Worm (Caenorhabditis elegans): ENCODE results near the gene sru-8.

sru-8 gene

DNA sequence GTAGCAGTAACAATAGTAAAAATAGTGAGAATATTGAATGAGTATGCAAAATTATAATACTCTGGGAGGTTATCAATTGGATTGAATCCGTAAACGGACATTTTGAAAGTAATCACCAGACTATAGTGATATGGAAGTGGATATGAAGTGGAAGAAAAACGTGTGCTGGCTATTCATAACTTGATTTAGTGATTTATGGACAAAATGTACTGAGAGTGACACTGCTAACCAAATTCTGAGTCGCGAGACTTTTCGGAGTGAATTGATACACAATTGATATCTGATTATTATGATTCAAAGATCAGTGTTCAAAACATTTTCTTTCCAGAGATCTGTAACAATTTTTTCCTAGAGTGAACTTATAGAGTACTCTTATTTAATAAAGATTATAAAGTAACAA, 7.7 kb upstream of the sru-8 start, which contains the start of gene sru-38:
Gene sru-38, minus strand, starts transcription at position 101 of the 400 bp plus-strand sequence.
- TF ChIP-seq pes-1 (GFP tag; IDR thresholded peaks at IDR 0.05) (no peak), scrt-1 (GFP tag; IDR thresholded peaks at IDR 0.05) (no peak), sea-1 (GFP tag; conservative IDR thresholded peaks at IDR 0.05) (no peak), ets-7 (tag; optimal IDR thresholded peaks at IDR 0.05) (no peak), ama-1 (optimal IDR thresholded peaks at IDR 0.05) (no peak), F13C5.2 (tag; optimal IDR thresholded peaks at IDR 0.05) (no peak), tbx-11 (GFP tag; IDR thresholded peaks at IDR 0.05) (no peak), tra-4 (tag; optimal IDR thresholded peaks at IDR 0.05) (no peak), B0310.2 (tag; optimal IDR thresholded peaks at IDR 0.05) (no peak), tbx-37 (GFP tag; conservative IDR thresholded peaks at IDR 0.05) (no peak), flt-1 (GFP tag; IDR thresholded peaks at IDR 0.05) (no peak), hmbx-1 (tag; optimal IDR thresholded peaks at IDR 0.05) (no peak), ceh-36 (tag; optimal IDR thresholded peaks at IDR 0.05) (no peak), hmg-4 (GFP tag; optimal IDR thresholded peaks at IDR 0.05) (no peak), aly-1 (tag; optimal IDR thresholded peaks at IDR 0.05) (no peak), ceh-13 (GFP tag; optimal IDR thresholded peaks at IDR 0.05) (no peak)

DNA sequence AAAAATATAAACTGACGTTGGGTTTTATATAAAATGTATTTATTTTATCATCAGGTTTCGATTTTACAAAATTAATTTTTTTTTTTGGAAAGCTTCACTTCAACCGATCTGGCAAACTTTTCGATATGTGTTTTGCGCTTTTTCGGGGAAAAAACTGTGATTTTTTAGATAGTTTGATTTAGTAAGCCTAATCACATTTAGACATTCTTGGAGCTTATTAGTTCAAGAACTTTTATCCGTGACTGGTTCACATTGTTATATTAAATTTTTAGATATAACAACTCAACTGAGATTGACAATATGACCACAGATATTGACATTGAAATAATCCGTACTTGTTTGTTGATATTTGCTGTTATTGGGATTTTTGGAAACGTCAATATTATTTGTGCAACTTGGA, 6.0 kb upstream of the sru-8 start, which contains the start of gene srsx-21:
Gene srsx-21, plus strand, starts transcription at position 301 of the 400 bp plus-strand sequence.
- TF ChIP-seq hmbx-1 (tag; optimal IDR thresholded peaks at IDR 0.05) (no peak), aly-1 (tag; optimal IDR thresholded peaks at IDR 0.05) (no peak), tbx-37 (GFP tag; conservative IDR thresholded peaks at IDR 0.05) (no peak), tbx-11 (GFP tag; IDR thresholded peaks at IDR 0.05) (no peak), F13C5.2 (tag; optimal IDR thresholded peaks at IDR 0.05) (no peak), ama-1 (optimal IDR thresholded peaks at IDR 0.05) (no peak), flt-1 (GFP tag; IDR thresholded peaks at IDR 0.05) (no peak), scrt-1 (GFP tag; IDR thresholded peaks at IDR 0.05) (no peak), B0310.2 (tag; optimal IDR thresholded peaks at IDR 0.05) (no peak), pes-1 (GFP tag; IDR thresholded peaks at IDR 0.05) (no peak), ceh-36 (tag; optimal IDR thresholded peaks at IDR 0.05) (no peak)

ce11 chrV:9841376-9841775, 2.3 kb upstream of the sru-8 start, which contains the start of gene sru-36:
TSS of gene sru-36 (plus strand) at chrV:9841676.
- TF ChIP-seq ets-7 (tag; optimal IDR thresholded peaks at IDR 0.05) (no peak), sea-1 (GFP tag; conservative IDR thresholded peaks at IDR 0.05) (no peak), hmg-4 (GFP tag; optimal IDR thresholded peaks at IDR 0.05) (no peak), ceh-13 (GFP tag; optimal IDR thresholded peaks at IDR 0.05) (no peak), ceh-36 (tag; optimal IDR thresholded peaks at IDR 0.05) (no peak), scrt-1 (GFP tag; IDR thresholded peaks at IDR 0.05) (no peak), F13C5.2 (tag; optimal IDR thresholded peaks at IDR 0.05) (no peak), tbx-37 (GFP tag; conservative IDR thresholded peaks at IDR 0.05) (no peak), flt-1 (GFP tag; IDR thresholded peaks at IDR 0.05) (no peak), ama-1 (optimal IDR thresholded peaks at IDR 0.05) (no peak), aly-1 (tag; optimal IDR thresholded peaks at IDR 0.05) (no peak), hmbx-1 (tag; optimal IDR thresholded peaks at IDR 0.05) (no peak)

DNA sequence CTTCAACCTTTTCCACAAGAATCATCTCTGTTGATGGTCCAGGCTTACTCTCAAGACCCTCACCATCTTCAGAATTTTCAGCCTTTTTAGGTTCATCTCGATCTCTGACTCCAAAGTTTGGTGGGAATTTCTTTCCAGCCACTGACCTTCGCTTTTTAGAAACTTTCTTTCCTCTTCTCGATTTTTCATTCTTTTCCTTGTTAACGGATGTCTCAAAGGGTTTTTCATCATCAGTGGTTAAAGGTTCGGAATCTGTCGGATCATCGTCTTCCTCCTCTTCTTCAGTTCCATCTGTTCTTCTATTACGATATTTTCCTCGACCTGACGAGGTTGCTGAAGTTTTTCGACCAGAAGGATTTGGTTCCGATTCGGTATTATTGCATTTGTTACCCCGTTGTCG, 4.9 kb downstream of the sru-8 start:
- TF ChIP-seq ama-1 (optimal IDR thresholded peaks at IDR 0.05), result no peak
- no peak for TF ChIP-seq hnd-1 (tag; optimal IDR thresholded peaks at IDR 0.05)
- no peak for TF ChIP-seq hmbx-1 (tag; optimal IDR thresholded peaks at IDR 0.05)
- no peak for TF ChIP-seq ceh-36 (tag; optimal IDR thresholded peaks at IDR 0.05)
- TF ChIP-seq tra-4 (tag; optimal IDR thresholded peaks at IDR 0.05), result no peak
- TF ChIP-seq flt-1 (GFP tag; IDR thresholded peaks at IDR 0.05), result no peak

ce11 chrV:9853801-9854200, 10.1 kb downstream of the sru-8 start:
- TF ChIP-seq ets-7 (tag; optimal IDR thresholded peaks at IDR 0.05) (no peak), scrt-1 (GFP tag; IDR thresholded peaks at IDR 0.05) (no peak), sea-1 (GFP tag; conservative IDR thresholded peaks at IDR 0.05) (no peak), hmbx-1 (tag; optimal IDR thresholded peaks at IDR 0.05) (no peak), aly-1 (tag; optimal IDR thresholded peaks at IDR 0.05) (no peak), hmg-4 (GFP tag; optimal IDR thresholded peaks at IDR 0.05) (no peak), ama-1 (optimal IDR thresholded peaks at IDR 0.05) (no peak), ceh-13 (GFP tag; optimal IDR thresholded peaks at IDR 0.05) (no peak), pes-1 (GFP tag; IDR thresholded peaks at IDR 0.05) (no peak), hnd-1 (tag; optimal IDR thresholded peaks at IDR 0.05) (no peak), tbx-37 (GFP tag; conservative IDR thresholded peaks at IDR 0.05) (no peak), flt-1 (GFP tag; IDR thresholded peaks at IDR 0.05) (no peak), F13C5.2 (tag; optimal IDR thresholded peaks at IDR 0.05) (no peak), ceh-36 (tag; optimal IDR thresholded peaks at IDR 0.05) (no peak), tra-4 (tag; optimal IDR thresholded peaks at IDR 0.05) (no peak), B0310.2 (tag; optimal IDR thresholded peaks at IDR 0.05) (no peak), tbx-11 (GFP tag; IDR thresholded peaks at IDR 0.05) (no peak)

DNA sequence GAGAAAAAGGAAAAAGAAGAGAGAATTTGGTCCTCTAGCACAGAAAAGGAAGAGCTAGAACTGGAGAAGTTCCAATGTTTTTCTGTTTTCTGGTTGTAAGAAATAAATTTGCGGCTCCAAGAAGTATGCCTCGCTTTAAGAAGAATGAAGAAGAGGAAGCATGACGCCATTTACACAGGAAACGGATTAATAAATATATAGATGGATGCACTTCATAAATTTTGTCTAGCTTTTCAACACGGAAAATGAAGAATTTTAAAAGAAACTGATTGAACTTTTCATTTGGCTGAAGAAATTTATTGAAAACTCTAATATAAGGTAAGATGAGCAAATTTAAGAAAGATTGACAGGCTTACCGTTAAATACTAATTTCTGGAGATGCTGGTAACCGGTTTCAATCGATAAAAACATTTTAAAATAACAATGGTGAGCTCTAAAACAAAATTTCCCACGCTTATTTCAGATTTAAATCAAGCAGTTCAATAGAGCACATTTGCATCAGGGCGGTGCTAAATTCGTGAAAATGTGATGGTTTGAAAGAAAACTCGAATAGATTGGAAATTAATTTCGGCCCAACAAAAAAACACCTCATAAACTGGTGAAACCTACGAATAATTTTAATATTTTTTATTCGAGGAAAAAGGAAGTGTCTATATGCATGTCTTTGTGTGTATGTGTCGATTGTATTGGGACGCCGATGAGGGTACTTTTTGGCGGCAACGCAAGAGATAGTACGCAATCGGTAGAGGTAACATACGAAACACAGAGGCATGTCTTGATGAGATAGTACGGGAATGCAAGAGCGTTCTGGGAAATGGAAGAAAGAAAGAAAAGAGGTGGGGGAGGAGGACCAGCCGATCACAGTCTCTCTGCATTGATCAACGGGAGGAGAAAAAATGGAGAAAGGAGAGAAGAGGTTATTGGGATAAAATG, 12.5 kb downstream of the sru-8 start:
- TF ChIP-seq aly-1 (tag; optimal IDR thresholded peaks at IDR 0.05) (peak; percentile 24), hmg-4 (GFP tag; optimal IDR thresholded peaks at IDR 0.05) (no peak), B0310.2 (tag; optimal IDR thresholded peaks at IDR 0.05) (peak; percentile 35)

DNA sequence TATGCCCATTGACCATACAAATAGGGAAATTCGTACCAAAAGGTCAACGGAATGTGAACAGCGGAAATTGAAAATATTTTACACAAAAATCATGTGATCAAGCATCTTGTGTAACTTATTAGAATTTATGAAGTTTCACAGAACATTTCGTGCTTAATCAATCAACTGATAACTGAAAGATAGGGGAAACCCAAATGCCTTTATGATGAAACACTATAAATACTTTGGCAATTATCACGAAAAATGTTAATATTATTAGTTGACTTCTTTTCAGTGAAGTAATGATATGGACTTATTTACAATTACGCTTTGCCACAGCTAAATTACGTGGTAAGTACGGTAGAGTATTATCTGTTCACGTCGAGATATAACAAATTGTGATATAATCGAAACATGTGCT, 13.3 kb downstream of the sru-8 start:
- no peak for TF ChIP-seq hmbx-1 (tag; optimal IDR thresholded peaks at IDR 0.05)
- no peak for TF ChIP-seq hnd-1 (tag; optimal IDR thresholded peaks at IDR 0.05)
- no peak for TF ChIP-seq hmg-4 (GFP tag; optimal IDR thresholded peaks at IDR 0.05)
- TF ChIP-seq tbx-11 (GFP tag; IDR thresholded peaks at IDR 0.05), result no peak
- no peak for TF ChIP-seq pes-1 (GFP tag; IDR thresholded peaks at IDR 0.05)
- TF ChIP-seq F13C5.2 (tag; optimal IDR thresholded peaks at IDR 0.05), result no peak
- no peak for TF ChIP-seq tbx-37 (GFP tag; conservative IDR thresholded peaks at IDR 0.05)
- TF ChIP-seq B0310.2 (tag; optimal IDR thresholded peaks at IDR 0.05), result no peak
- no peak for TF ChIP-seq ama-1 (optimal IDR thresholded peaks at IDR 0.05)

All from whole organism, early embryonic.